Fruit fly (Drosophila melanogaster) whole organism, adult: ENCODE data around the gene CG4849.

ENCODE experiments used
- CG7101 ChIP-seq: fragments of 200-800 bp; sonication (Bioruptor generic); optimal IDR thresholded peaks from 2 replicates; lab custom pipeline; 2018; ENCODE audit warnings: missing biosample characterization, mild to moderate bottlenecking, missing genetic modification characterization, moderate library complexity
- Mnt ChIP-seq: fragments of 200-800 bp; sonication (Bioruptor generic); optimal IDR thresholded peaks from 2 replicates; lab custom pipeline; 2016; ENCODE audit warnings: missing biosample characterization, mild to moderate bottlenecking, missing genetic modification characterization
- cnc ChIP-seq, 2 experiments: fragments of >200 bp; optimal IDR thresholded peaks; 2 replicates each; lab custom pipeline; 2017
- ovo ChIP-seq: fragments of 200-800 bp; sonication (Bioruptor generic); optimal IDR thresholded peaks from 2 replicates; lab custom pipeline; 2016; ENCODE audit warnings: missing biosample characterization, missing genetic modification characterization
- tj ChIP-seq: fragments of 200-800 bp; sonication (Bioruptor generic); optimal IDR thresholded peaks from 3 replicates; lab custom pipeline; 2017; ENCODE audit warnings: missing biosample characterization, mild to moderate bottlenecking, missing genetic modification characterization, moderate library complexity
- toe ChIP-seq: fragments of 200-800 bp; sonication (Bioruptor generic); optimal IDR thresholded peaks from 2 replicates; lab custom pipeline; 2016; ENCODE audit warnings: missing biosample characterization, missing genetic modification characterization

DNA sequence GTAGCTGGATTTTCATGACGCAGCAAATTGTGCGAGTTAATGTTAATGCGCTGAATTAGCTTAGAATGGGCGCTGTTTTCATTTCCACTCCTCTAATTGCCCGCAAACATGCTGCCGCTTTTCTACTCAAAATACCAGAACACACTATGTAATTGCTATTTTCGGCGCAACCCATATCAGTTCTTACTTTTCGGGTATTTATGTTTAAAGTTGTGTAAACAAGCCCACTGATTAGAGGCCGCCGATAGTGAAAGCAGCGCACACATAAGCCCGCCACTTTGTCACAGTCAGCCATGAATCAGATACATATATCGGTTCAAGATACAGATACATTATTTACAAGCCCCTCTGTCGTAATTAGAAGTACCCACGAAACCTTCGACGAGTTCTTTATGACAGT lies 23.6 kb downstream of the CG4849 start:
- TF ChIP-seq tj (GFP tag; lab: Kevin White, UChicago) (peak; percentile 47), toe (GFP tag; lab: Kevin White, UChicago) (no peak), cnc (optimal IDR thresholded peaks at IDR 0.05; lab: Kevin White, UChicago) (no peak), Mnt (no peak), ovo (GFP tag; lab: Kevin White, UChicago) (no peak), CG7101 (tag; lab: Kevin White, UChicago) (no peak)
